Fruit fly (Drosophila melanogaster) whole organism, embryonic: Measurements from ENCODE around the gene hiro.

Experiments used
- B-H1 ChIP-seq: fragments of 200-800 bp; sonication (Bioruptor generic); IDR thresholded peaks from 3 replicates; pipeline ENCODE4 v1.3.6; 2022; ENCODE audit warnings: missing biosample characterization, missing genetic modification characterization
- CG11560 ChIP-seq: fragments of 200-800 bp; sonication (Bioruptor generic); IDR thresholded peaks from 3 replicates; pipeline ENCODE4 v1.3.6; 2022; ENCODE audit warnings: missing biosample characterization, missing genetic modification characterization
- CG11723 ChIP-seq: fragments of 200-800 bp; sonication (Bioruptor generic); optimal IDR thresholded peaks from 2 replicates; lab custom pipeline; 2017; ENCODE audit warnings: missing biosample characterization, mild to moderate bottlenecking, missing genetic modification characterization
- CG17359 ChIP-seq: fragments of 200-800 bp; sonication (Bioruptor generic); optimal IDR thresholded peaks from 3 replicates; lab custom pipeline; 2018; ENCODE audit warnings: missing biosample characterization, mild to moderate bottlenecking, missing genetic modification characterization, moderate library complexity
- CG31224 ChIP-seq: fragments of 200-800 bp; sonication (Bioruptor generic); IDR thresholded peaks from 2 replicates; pipeline ENCODE4 v1.3.6; 2022; ENCODE audit warnings: missing biosample characterization, missing genetic modification characterization
- CG31365 ChIP-seq: fragments of 200-800 bp; sonication (Bioruptor generic); optimal IDR thresholded peaks from 2 replicates; lab custom pipeline; 2018; ENCODE audit warnings: missing biosample characterization, mild to moderate bottlenecking, missing genetic modification characterization
- CG31388 ChIP-seq: fragments of 200-800 bp; sonication (Bioruptor generic); optimal IDR thresholded peaks from 2 replicates; lab custom pipeline; 2016; ENCODE audit warnings: missing biosample characterization, missing genetic modification characterization
- CG33213 ChIP-seq: fragments of 200-800 bp; sonication (Bioruptor generic); optimal IDR thresholded peaks from 3 replicates; lab custom pipeline; 2016; ENCODE audit warnings: missing biosample characterization, missing genetic modification characterization
- CG3726 ChIP-seq: fragments of 200-800 bp; sonication (Bioruptor generic); IDR thresholded peaks from 3 replicates; pipeline ENCODE4, ENCODE4 v1.3.6; 2022; ENCODE audit warnings: missing biosample characterization, missing genetic modification characterization
- CG4617 ChIP-seq: fragments of 200-800 bp; sonication (Bioruptor generic); optimal IDR thresholded peaks from 3 replicates; lab custom pipeline; 2016; ENCODE audit warnings: missing biosample characterization, missing genetic modification characterization, borderline replicate concordance
- CG5245 ChIP-seq: fragments of 200-800 bp; sonication (Bioruptor generic); optimal IDR thresholded peaks from 3 replicates; lab custom pipeline; 2016; ENCODE audit warnings: missing biosample characterization, missing genetic modification characterization
- CG6654 ChIP-seq: fragments of 200-800 bp; sonication (Bioruptor generic); optimal IDR thresholded peaks from 2 replicates; lab custom pipeline; 2017; ENCODE audit warnings: missing biosample characterization, mild to moderate bottlenecking, missing genetic modification characterization
- CG7745 ChIP-seq: fragments of 200-800 bp; sonication (Bioruptor generic); optimal IDR thresholded peaks from 2 replicates; lab custom pipeline; 2018; ENCODE audit warnings: missing biosample characterization, mild to moderate bottlenecking, missing genetic modification characterization, moderate library complexity
- CG8089 ChIP-seq: fragments of 200-800 bp; sonication (Bioruptor generic); optimal IDR thresholded peaks from 3 replicates; lab custom pipeline; 2016; ENCODE audit warnings: missing biosample characterization, missing genetic modification characterization
- CG8359 ChIP-seq: fragments of 200-800 bp; sonication (Bioruptor generic); optimal IDR thresholded peaks from 2 replicates; lab custom pipeline; 2017; ENCODE audit warnings: missing biosample characterization, mild to moderate bottlenecking, missing genetic modification characterization, borderline replicate concordance
- CoRest ChIP-seq: fragments of 200-800 bp; sonication (Bioruptor generic); optimal IDR thresholded peaks from 3 replicates; lab custom pipeline; 2018; ENCODE audit warnings: missing biosample characterization, mild to moderate bottlenecking, missing genetic modification characterization, moderate library complexity
- Dbx ChIP-seq: fragments of 200-800 bp; sonication (Bioruptor generic); IDR thresholded peaks from 3 replicates; pipeline ENCODE4 v1.3.6; 2022; ENCODE audit warnings: missing biosample characterization, missing genetic modification characterization
- Dll ChIP-seq: fragments of 200-800 bp; sonication (Bioruptor generic); IDR thresholded peaks from 4 replicates; pipeline ENCODE4 v1.3.6; 2022; ENCODE audit warnings: missing biosample characterization, missing genetic modification characterization; ENCODE audit not compliant: partially characterized antibody
- E2f2 ChIP-seq: fragments of 200-800 bp; sonication (Bioruptor generic); IDR thresholded peaks from 2 replicates; pipeline ENCODE4 v1.3.6; 2022; ENCODE audit warnings: missing biosample characterization, missing genetic modification characterization
- Elba2 ChIP-seq: fragments of 200-800 bp; sonication (Bioruptor generic); optimal IDR thresholded peaks from 3 replicates; lab custom pipeline; 2016; ENCODE audit warnings: missing biosample characterization, missing genetic modification characterization
- Fer2 ChIP-seq: fragments of 200-800 bp; sonication (Bioruptor generic); optimal IDR thresholded peaks from 2 replicates; lab custom pipeline; 2018; ENCODE audit warnings: missing biosample characterization, mild to moderate bottlenecking, missing genetic modification characterization, moderate library complexity
- HmgD ChIP-seq: fragments of 200-800 bp; sonication (Bioruptor generic); optimal IDR thresholded peaks from 3 replicates; lab custom pipeline; 2016; ENCODE audit warnings: missing biosample characterization, missing genetic modification characterization
- Max ChIP-seq: fragments of 200-800 bp; sonication (Bioruptor generic); optimal IDR thresholded peaks from 2 replicates; lab custom pipeline; 2016; ENCODE audit warnings: missing biosample characterization, mild to moderate bottlenecking, missing genetic modification characterization
- Neu2 ChIP-seq: fragments of 200-800 bp; sonication (Bioruptor generic); optimal IDR thresholded peaks from 3 replicates; lab custom pipeline; 2016; ENCODE audit warnings: missing biosample characterization, missing genetic modification characterization, borderline replicate concordance
- NfI ChIP-seq: fragments of 200-800 bp; sonication (Bioruptor generic); optimal IDR thresholded peaks from 3 replicates; lab custom pipeline; 2018; ENCODE audit warnings: missing biosample characterization, mild to moderate bottlenecking, missing genetic modification characterization, moderate library complexity
- Ptx1 ChIP-seq: fragments of 200-800 bp; sonication (Bioruptor generic); IDR thresholded peaks from 2 replicates; pipeline ENCODE4 v1.3.6; 2022; ENCODE audit warnings: missing biosample characterization, missing genetic modification characterization
- Sox100B ChIP-seq: fragments of 200-800 bp; sonication (Bioruptor generic); optimal IDR thresholded peaks from 3 replicates; lab custom pipeline; 2018; ENCODE audit warnings: missing biosample characterization, mild to moderate bottlenecking, missing genetic modification characterization
- TFAM ChIP-seq: fragments of 200-800 bp; sonication (Bioruptor generic); optimal IDR thresholded peaks from 2 replicates; lab custom pipeline; 2017; ENCODE audit warnings: missing biosample characterization, missing genetic modification characterization, inconsistent platforms
- cg ChIP-seq: fragments of 200-800 bp; sonication (Bioruptor generic); optimal IDR thresholded peaks from 3 replicates; lab custom pipeline; 2019; ENCODE audit warnings: missing biosample characterization, mild to moderate bottlenecking, missing genetic modification characterization, moderate library complexity
- chm ChIP-seq: fragments of 200-800 bp; sonication (Bioruptor generic); IDR thresholded peaks from 2 replicates; pipeline ENCODE4 v1.3.6; 2022; ENCODE audit warnings: missing biosample characterization, missing genetic modification characterization
- dimm ChIP-seq: fragments of 200-800 bp; sonication (Bioruptor generic); IDR thresholded peaks from 2 replicates; pipeline ENCODE4 v1.3.6; 2022; ENCODE audit warnings: missing biosample characterization, missing genetic modification characterization
- exex ChIP-seq: fragments of 200-800 bp; sonication (Bioruptor generic); optimal IDR thresholded peaks from 4 replicates; lab custom pipeline; 2018; ENCODE audit warnings: missing biosample characterization, mild to moderate bottlenecking, missing genetic modification characterization, moderate library complexity
- gro ChIP-seq: fragments of 200-800 bp; sonication (Bioruptor generic); optimal IDR thresholded peaks from 2 replicates; lab custom pipeline; 2016; ENCODE audit warnings: missing biosample characterization, missing genetic modification characterization
- ham ChIP-seq: fragments of 200-800 bp; sonication (Bioruptor generic); IDR thresholded peaks from 2 replicates; pipeline ENCODE4 v1.3.6; 2022; ENCODE audit warnings: missing biosample characterization, missing genetic modification characterization
- hbn ChIP-seq: fragments of 200-800 bp; sonication (Bioruptor generic); IDR thresholded peaks from 2 replicates; pipeline ENCODE4 v1.3.6; 2022; ENCODE audit warnings: missing biosample characterization, missing genetic modification characterization; ENCODE audit not compliant: partially characterized antibody
- jumu ChIP-seq: fragments of 200-800 bp; sonication (Bioruptor generic); optimal IDR thresholded peaks from 3 replicates; lab custom pipeline; 2016; ENCODE audit warnings: missing biosample characterization, missing genetic modification characterization
- lmd ChIP-seq: fragments of 200-800 bp; sonication (Bioruptor generic); IDR thresholded peaks from 2 replicates; pipeline ENCODE4 v1.3.6; 2022; ENCODE audit warnings: missing biosample characterization, missing genetic modification characterization
- nerfin-1 ChIP-seq: fragments of 200-800 bp; sonication (Bioruptor generic); optimal IDR thresholded peaks from 3 replicates; lab custom pipeline; 2019; ENCODE audit warnings: missing biosample characterization, mild to moderate bottlenecking, missing genetic modification characterization, moderate library complexity
- onecut ChIP-seq: fragments of 200-800 bp; sonication (Bioruptor generic); IDR thresholded peaks from 2 replicates; pipeline ENCODE4 v1.3.6; 2022; ENCODE audit warnings: missing biosample characterization, missing genetic modification characterization
- peb ChIP-seq: fragments of 200-800 bp; sonication (Bioruptor generic); IDR thresholded peaks from 2 replicates; pipeline ENCODE4 v1.3.6; 2022; ENCODE audit warnings: missing biosample characterization, missing genetic modification characterization
- pita ChIP-seq: fragments of 200-800 bp; sonication (Bioruptor generic); optimal IDR thresholded peaks from 2 replicates; lab custom pipeline; 2017; ENCODE audit warnings: missing biosample characterization, mild to moderate bottlenecking, missing genetic modification characterization
- pzg ChIP-seq: fragments of 200-800 bp; sonication (Bioruptor generic); optimal IDR thresholded peaks from 3 replicates; lab custom pipeline; 2018; ENCODE audit warnings: missing biosample characterization, mild to moderate bottlenecking, missing genetic modification characterization, moderate library complexity
- run ChIP-seq: fragments of 200-800 bp; sonication (Bioruptor generic); optimal IDR thresholded peaks from 3 replicates; lab custom pipeline; 2018; ENCODE audit warnings: missing biosample characterization, mild to moderate bottlenecking, missing genetic modification characterization
- sc ChIP-seq, 3 experiments: fragments of >200 bp in 2 of 3; fragments of 200-800 bp in 1 of 3; sonication (Bioruptor generic) in 1 of 3; optimal IDR thresholded peaks; 2 replicates in 2 of 3; 3 replicates in 1 of 3; lab custom pipeline; 2017; ENCODE audit warnings: mild to moderate bottlenecking in 1 of 3, missing biosample characterization in 1 of 3, missing genetic modification characterization in 1 of 3, missing genetic modification reagents in 1 of 3
- sisA ChIP-seq: fragments of 200-800 bp; sonication (Bioruptor generic); IDR thresholded peaks from 2 replicates; pipeline ENCODE4 v1.3.6; 2022; ENCODE audit warnings: missing biosample characterization, missing genetic modification characterization
- stc ChIP-seq: fragments of 200-800 bp; sonication (Bioruptor generic); IDR thresholded peaks from 2 replicates; pipeline ENCODE4 v1.3.6; 2022; ENCODE audit warnings: missing biosample characterization, missing genetic modification characterization
- tgo ChIP-seq: fragments of 200-800 bp; sonication (Bioruptor generic); IDR thresholded peaks from 3 replicates; pipeline ENCODE4 v1.3.6; 2022; ENCODE audit warnings: missing biosample characterization, missing genetic modification characterization
- tup ChIP-seq: fragments of 200-800 bp; sonication (Bioruptor generic); optimal IDR thresholded peaks from 2 replicates; lab custom pipeline; 2016; ENCODE audit warnings: missing biosample characterization, mild to moderate bottlenecking, missing genetic modification characterization, moderate library complexity
- yki ChIP-seq: fragments of >200 bp; optimal IDR thresholded peaks from 3 replicates; lab custom pipeline; 2018

hiro gene

DNA sequence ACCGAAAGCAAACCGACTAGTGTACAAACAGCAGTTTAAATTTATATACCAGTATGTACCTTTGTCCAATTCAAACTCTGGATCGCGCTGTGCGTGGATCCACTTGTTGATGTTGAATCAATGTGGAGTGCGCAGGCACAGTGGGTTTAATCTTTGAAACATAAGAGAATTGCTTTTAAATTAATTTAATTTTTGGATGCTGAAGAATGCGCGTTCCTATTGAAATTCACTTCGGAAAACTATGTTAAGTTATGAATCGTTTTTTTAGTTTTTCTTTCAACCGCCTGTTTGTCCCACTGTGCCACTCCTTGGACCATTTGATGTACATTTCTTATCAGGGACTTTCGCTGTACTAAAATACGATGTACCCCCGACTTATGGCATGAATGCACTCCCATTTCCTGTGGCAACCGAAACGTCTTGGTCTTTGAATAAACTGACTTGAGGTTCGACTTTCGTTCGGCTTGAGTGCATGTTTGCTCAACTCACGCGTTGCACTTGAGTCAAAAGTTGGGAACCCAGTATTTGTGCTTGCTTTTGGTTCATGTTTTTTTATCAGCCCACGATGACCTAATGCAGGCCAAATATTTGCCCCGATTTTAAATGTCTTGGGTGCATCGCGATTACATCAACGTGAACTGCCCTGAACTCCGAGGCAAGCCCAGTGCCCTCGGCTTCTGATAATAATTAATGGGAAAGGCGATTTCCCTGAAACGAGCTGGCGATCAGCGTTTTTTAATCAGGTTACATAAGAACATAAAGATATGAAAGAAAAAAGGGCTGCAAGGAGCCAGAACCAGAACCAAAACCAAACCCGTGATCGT lies 37.0 kb upstream of the hiro start (continued):
- TF ChIP-seq gro (GFP tag; lab: Kevin White, UChicago) (peak; percentile 72), sisA (peak; percentile 91), CG4617 (GFP tag; lab: Kevin White, UChicago) (peak; percentile 72), CG8359 (GFP tag; lab: Kevin White, UChicago) (peak; percentile 91), sc (optimal IDR thresholded peaks at IDR 0.05; lab: Kevin White, UChicago) (no peak), sc (GFP tag; optimal IDR thresholded peaks at IDR 0.05; lab: Kevin White, UChicago) (peak; percentile 98), jumu (GFP tag; lab: Kevin White, UChicago) (peak; percentile 94), CG3726 (GFP tag; lab: Robert Waterston, UW) (peak; percentile 96), pita (no peak), Dll (no peak), Max (GFP tag; lab: Kevin White, UChicago) (peak; percentile 94), cg (GFP tag; lab: Kevin White, UChicago) (no peak), tgo (GFP tag; lab: Robert Waterston, UW) (peak; percentile 90), NfI (GFP tag; lab: Kevin White, UChicago) (peak; percentile 72), TFAM (GFP tag; lab: Kevin White, UChicago) (peak; percentile 84), CG17359 (peak; percentile 92), Neu2 (GFP tag; lab: Kevin White, UChicago) (peak; percentile 90), Ptx1 (GFP tag; lab: Robert Waterston, UW) (peak; percentile 91), E2f2 (GFP tag; lab: Robert Waterston, UW) (peak; percentile 71), Fer2 (tag; lab: Kevin White, UChicago) (peak; percentile 2), CG8089 (GFP tag; lab: Kevin White, UChicago) (peak; percentile 95), CG5245 (GFP tag; lab: Kevin White, UChicago) (peak; percentile 93), B-H1 (peak; percentile 83), hbn (GFP tag; lab: Robert Waterston, UW) (no peak), CG31388 (GFP tag; lab: Kevin White, UChicago) (peak; percentile 86), CoRest (tag; lab: Kevin White, UChicago) (peak; percentile 91), CG6654 (GFP tag; lab: Kevin White, UChicago) (peak; percentile 68), dimm (peak; percentile 77), CG11723 (GFP tag; lab: Kevin White, UChicago) (peak; percentile 85), HmgD (GFP tag; lab: Kevin White, UChicago) (peak; percentile 44), stc (GFP tag; lab: Robert Waterston, UW) (peak; percentile 91), onecut (GFP tag; lab: Robert Waterston, UW) (peak; percentile 92), CG7745 (peak; percentile 82), nerfin-1 (tag; lab: Kevin White, UChicago) (peak; percentile 88), Dbx (peak; percentile 43; the same call in 1 of the 3 replicates), Sox100B (GFP tag; lab: Kevin White, UChicago) (peak; percentile 93), exex (tag; lab: Kevin White, UChicago) (no peak), peb (peak; percentile 96), chm (GFP tag; lab: Robert Waterston, UW) (peak; percentile 95), CG11560 (tag; lab: Robert Waterston, UW) (peak; percentile 43; the same call in 2 of the 3 replicates), CG33213 (GFP tag; lab: Kevin White, UChicago) (peak; percentile 95), yki (lab: Kevin White, UChicago) (no peak), pzg (no peak), ham (GFP tag; lab: Robert Waterston, UW) (no peak), lmd (GFP tag; lab: Robert Waterston, UW) (peak; percentile 87), CG31365 (tag; lab: Kevin White, UChicago) (peak; percentile 59), run (tag; lab: Kevin White, UChicago) (peak; percentile 83), CG31224 (GFP tag; lab: Robert Waterston, UW) (peak; percentile 79), Elba2 (GFP tag; lab: Kevin White, UChicago) (peak; percentile 76), tup (GFP tag; lab: Kevin White, UChicago) (peak; percentile 82)
